Worm (Caenorhabditis elegans) whole organism, L4 larva: ENCODE measurements around the gene F38E1.6.
A peak's percentile ranks its signal among the peaks of the same experiment; 100 is the strongest.

Experiments
- R02D3.7 ChIP-seq: fragments of 150-350 bp; sonication (generic microtip); optimal IDR thresholded peaks from 3 replicates; lab custom pipeline; 2014; ENCODE audit warnings: missing biosample characterization, missing genetic modification characterization
- T26A8.4 ChIP-seq: fragments of 200-800 bp; sonication (Bioruptor generic); IDR thresholded peaks from 2 replicates; pipeline ENCODE4 v1.3.6; 2022; ENCODE audit warnings: missing genetic modification characterization, missing compliant biosample characterization
- Y5F2A.4 ChIP-seq: fragments of 200-800 bp; sonication (Bioruptor generic); optimal IDR thresholded peaks from 2 replicates; lab custom pipeline; 2018; ENCODE audit warnings: mild to moderate bottlenecking, missing genetic modification characterization, missing compliant biosample characterization
- ceh-32 ChIP-seq: sonication (generic microtip); optimal IDR thresholded peaks from 2 replicates; lab custom pipeline; 2016; ENCODE audit warnings: mild to moderate bottlenecking, missing genetic modification characterization, missing compliant biosample characterization; ENCODE audit not compliant: poor library complexity
- ceh-82 ChIP-seq: sonication (generic microtip); optimal IDR thresholded peaks from 2 replicates; lab custom pipeline; 2017; ENCODE audit warnings: missing biosample characterization, missing genetic modification characterization
- cey-2 ChIP-seq: sonication (generic microtip); optimal IDR thresholded peaks from 3 replicates; lab custom pipeline; 2017; ENCODE audit warnings: missing genetic modification characterization, mild to moderate bottlenecking, missing compliant biosample characterization, antibody characterized with exemption, borderline replicate concordance; ENCODE audit not compliant: insufficient read depth
- daf-12 ChIP-seq: fragments of 150-350 bp; optimal IDR thresholded peaks from 2 replicates; lab custom pipeline; 2014; ENCODE audit warnings: missing biosample characterization, missing genetic modification reagents, missing genetic modification characterization
- fos-1 ChIP-seq: fragments of 150-350 bp; optimal IDR thresholded peaks from 2 replicates; lab custom pipeline; 2014; ENCODE audit warnings: missing biosample characterization, missing genetic modification characterization
- hlh-30 ChIP-seq: sonication (generic microtip); optimal IDR thresholded peaks from 2 replicates; lab custom pipeline; 2017; ENCODE audit warnings: antibody characterized with exemption, mild to moderate bottlenecking, missing genetic modification characterization, missing compliant biosample characterization; ENCODE audit not compliant: insufficient read depth
- lin-13 ChIP-seq: fragments of 150-350 bp; optimal IDR thresholded peaks from 2 replicates; lab custom pipeline; 2014; ENCODE audit warnings: missing biosample characterization, missing genetic modification reagents, missing genetic modification characterization
- lir-3 ChIP-seq: sonication (generic microtip); optimal IDR thresholded peaks from 2 replicates; lab custom pipeline; 2016; ENCODE audit warnings: mild to moderate bottlenecking, missing genetic modification characterization, missing compliant biosample characterization
- php-3 ChIP-seq: fragments of 200-800 bp; sonication (Bioruptor generic); IDR thresholded peaks from 2 replicates; pipeline ENCODE4 v1.3.6; 2022; ENCODE audit warnings: missing genetic modification reagents, missing genetic modification characterization, missing compliant biosample characterization
- set-16 ChIP-seq: fragments of 200-800 bp; sonication (Bioruptor generic); IDR thresholded peaks from 2 replicates; pipeline ENCODE4 v1.3.6; 2022; ENCODE audit warnings: missing genetic modification reagents, missing genetic modification characterization, missing compliant biosample characterization
- zag-1 ChIP-seq: fragments of 150-350 bp; optimal IDR thresholded peaks from 2 replicates; lab custom pipeline; 2014; ENCODE audit warnings: missing biosample characterization, missing genetic modification characterization

DNA sequence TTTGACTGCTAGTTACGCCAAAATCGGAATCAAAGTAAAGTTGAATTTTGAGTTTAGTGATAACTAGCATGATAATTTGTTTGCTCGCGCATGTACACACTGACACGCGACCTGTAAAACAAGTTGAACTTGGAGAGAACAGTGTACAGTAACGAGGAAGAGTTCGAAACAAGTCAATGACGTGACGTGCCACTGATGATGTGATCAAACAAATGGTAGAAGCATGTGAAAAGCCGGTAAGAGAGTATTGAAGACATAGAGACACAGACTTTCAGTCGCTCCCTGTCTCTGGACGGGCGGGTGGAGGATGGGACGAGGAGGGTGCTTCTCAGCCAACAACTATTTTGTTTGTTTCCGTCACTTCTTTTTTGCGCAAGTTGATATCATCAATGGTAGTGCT lies 43.3 kb downstream of the F38E1.6 start:
- TF ChIP-seq Y5F2A.4 (GFP tag; lab: Kevin White, UChicago) (no peak), T26A8.4 (GFP tag; lab: Robert Waterston, UW) (no peak), lir-3 (tag; lab: Kevin White, UChicago) (no peak), ceh-82 (tag; lab: Kevin White, UChicago) (no peak), lin-13 (no peak), ceh-32 (tag; lab: Kevin White, UChicago) (no peak), daf-12 (tag; lab: Kevin White, UChicago) (no peak), zag-1 (tag; lab: Kevin White, UChicago) (no peak), hlh-30 (tag; lab: Kevin White, UChicago) (peak; percentile 73), set-16 (GFP tag; lab: Robert Waterston, UW) (no peak), cey-2 (tag; lab: Kevin White, UChicago) (peak; percentile 8), R02D3.7 (no peak), php-3 (GFP tag; lab: Robert Waterston, UW) (no peak), fos-1 (tag; lab: Kevin White, UChicago) (no peak)
